Worm (Caenorhabditis elegans) whole organism, L2 larva: ENCODE measurements around the gene F43C11.8.

Experiments
- C34F6.9 ChIP-seq: fragments of 150-350 bp; optimal IDR thresholded peaks from 2 replicates; lab custom pipeline; 2014; ENCODE audit warnings: missing biosample characterization, missing genetic modification characterization
- F13H6.1 ChIP-seq: sonication (generic microtip); optimal IDR thresholded peaks from 2 replicates; lab custom pipeline; 2016; ENCODE audit warnings: missing genetic modification characterization, missing compliant biosample characterization
- R02D3.7 ChIP-seq: fragments of 150-350 bp; optimal IDR thresholded peaks from 2 replicates; lab custom pipeline; 2014; ENCODE audit warnings: missing biosample characterization, missing genetic modification characterization
- ZK546.5 ChIP-seq: sonication (generic microtip); optimal IDR thresholded peaks from 2 replicates; lab custom pipeline; 2017; ENCODE audit warnings: missing biosample characterization, missing genetic modification characterization
- alr-1 ChIP-seq: fragments of 150-350 bp; optimal IDR thresholded peaks from 2 replicates; lab custom pipeline; 2014; ENCODE audit warnings: missing biosample characterization, missing genetic modification characterization
- aly-2 ChIP-seq: fragments of 150-350 bp; optimal IDR thresholded peaks from 2 replicates; lab custom pipeline; 2014; ENCODE audit warnings: missing biosample characterization, missing genetic modification characterization
- ama-1 ChIP-seq: fragments of 150-350 bp; optimal IDR thresholded peaks from 2 replicates; lab custom pipeline; 2018; ENCODE audit warnings: inconsistent platforms
- blmp-1 ChIP-seq: sonication (generic microtip); optimal IDR thresholded peaks from 2 replicates; lab custom pipeline; 2017; ENCODE audit warnings: missing genetic modification characterization, mild to moderate bottlenecking, missing compliant biosample characterization, antibody characterized with exemption, moderate library complexity; ENCODE audit not compliant: insufficient read depth
- crh-2 ChIP-seq: sonication (generic microtip); optimal IDR thresholded peaks from 2 replicates; lab custom pipeline; 2017; ENCODE audit warnings: missing biosample characterization, missing genetic modification characterization
- egl-27 ChIP-seq: sonication (generic microtip); optimal IDR thresholded peaks from 3 replicates; lab custom pipeline; 2017; ENCODE audit warnings: missing biosample characterization, missing genetic modification reagents, missing genetic modification characterization
- elt-1 ChIP-seq: fragments of 150-350 bp; optimal IDR thresholded peaks from 2 replicates; lab custom pipeline; 2014; ENCODE audit warnings: missing biosample characterization, missing genetic modification characterization
- fos-1 ChIP-seq: fragments of 150-350 bp; optimal IDR thresholded peaks from 2 replicates; lab custom pipeline; 2014; ENCODE audit warnings: missing biosample characterization, missing genetic modification characterization
- gmeb-1 ChIP-seq: fragments of 150-350 bp; optimal IDR thresholded peaks from 2 replicates; lab custom pipeline; 2014; ENCODE audit warnings: missing biosample characterization, missing genetic modification characterization
- lin-11 ChIP-seq: fragments of 150-350 bp; sonication (generic microtip); optimal IDR thresholded peaks from 2 replicates; lab custom pipeline; 2014; ENCODE audit warnings: missing biosample characterization, missing genetic modification characterization, inconsistent platforms, mixed read lengths
- lin-13 ChIP-seq: fragments of 150-350 bp; optimal IDR thresholded peaks from 2 replicates; lab custom pipeline; 2014; ENCODE audit warnings: missing biosample characterization, missing genetic modification reagents, missing genetic modification characterization
- lin-39 ChIP-seq: fragments of 150-350 bp; optimal IDR thresholded peaks from 2 replicates; lab custom pipeline; 2014; ENCODE audit warnings: missing biosample characterization, missing genetic modification reagents, missing genetic modification characterization
- lsy-2 ChIP-seq, 2 experiments: fragments of 150-350 bp in 1 of 2; sonication (generic microtip) in 1 of 2; optimal IDR thresholded peaks; 2 replicates each; lab custom pipeline; 2014 to 2017; ENCODE audit warnings: missing biosample characterization in 2 of 2, missing genetic modification characterization in 2 of 2
- mbf-1 ChIP-seq: sonication (generic microtip); optimal IDR thresholded peaks from 2 replicates; lab custom pipeline; 2017; ENCODE audit warnings: missing biosample characterization, missing genetic modification characterization
- mdl-1 ChIP-seq, 2 experiments: fragments of 150-350 bp in 1 of 2; sonication (generic microtip) in 1 of 2; optimal IDR thresholded peaks; 2 replicates each; lab custom pipeline; 2017; ENCODE audit warnings: missing biosample characterization in 2 of 2, missing genetic modification characterization in 2 of 2
- nhr-10 ChIP-seq: sonication (generic microtip); optimal IDR thresholded peaks from 2 replicates; lab custom pipeline; 2017; ENCODE audit warnings: missing biosample characterization, missing genetic modification characterization
- nhr-11 ChIP-seq: fragments of 150-350 bp; optimal IDR thresholded peaks from 2 replicates; lab custom pipeline; 2014; ENCODE audit warnings: missing biosample characterization, missing genetic modification characterization
- nhr-12 ChIP-seq: fragments of 150-350 bp; optimal IDR thresholded peaks from 2 replicates; lab custom pipeline; 2014; ENCODE audit warnings: missing biosample characterization, missing genetic modification characterization
- nhr-129 ChIP-seq: fragments of 150-350 bp; optimal IDR thresholded peaks from 2 replicates; lab custom pipeline; 2014; ENCODE audit warnings: missing biosample characterization, missing genetic modification characterization
- nhr-21 ChIP-seq: fragments of 150-350 bp; optimal IDR thresholded peaks from 2 replicates; lab custom pipeline; 2014; ENCODE audit warnings: missing biosample characterization, missing genetic modification characterization
- nhr-237 ChIP-seq: fragments of 150-350 bp; optimal IDR thresholded peaks from 2 replicates; lab custom pipeline; 2014; ENCODE audit warnings: missing biosample characterization, missing genetic modification characterization
- peb-1 ChIP-seq: fragments of 150-350 bp; optimal IDR thresholded peaks from 2 replicates; lab custom pipeline; 2014; ENCODE audit warnings: missing biosample characterization, missing genetic modification characterization
- sem-4 ChIP-seq: fragments of 150-350 bp; optimal IDR thresholded peaks from 2 replicates; lab custom pipeline; 2014; ENCODE audit warnings: missing biosample characterization, missing genetic modification reagents, missing genetic modification characterization
- skn-1 ChIP-seq: sonication (generic microtip); optimal IDR thresholded peaks from 2 replicates; lab custom pipeline; 2017; ENCODE audit warnings: missing biosample characterization, missing genetic modification characterization
- sma-3 ChIP-seq: sonication (generic microtip); optimal IDR thresholded peaks from 2 replicates; lab custom pipeline; 2016; ENCODE audit warnings: missing genetic modification reagents, missing genetic modification characterization, missing compliant biosample characterization
- unc-39 ChIP-seq: fragments of 150-350 bp; optimal IDR thresholded peaks from 2 replicates; lab custom pipeline; 2014; ENCODE audit warnings: missing biosample characterization, missing genetic modification characterization
- unc-62 ChIP-seq: fragments of 150-350 bp; optimal IDR thresholded peaks from 2 replicates; lab custom pipeline; 2014; ENCODE audit warnings: missing biosample characterization, missing genetic modification reagents, missing genetic modification characterization
- ztf-4 ChIP-seq: fragments of 150-350 bp; optimal IDR thresholded peaks from 2 replicates; lab custom pipeline; 2014; ENCODE audit warnings: missing biosample characterization, missing genetic modification characterization

The F43C11.8 gene

ce11 chrII:2289441-2289840 lies 42.9 kb upstream of the F43C11.8 start (continued):
- no peak for TF ChIP-seq egl-27
- TF ChIP-seq lsy-2 (tag; optimal IDR thresholded peaks at IDR 0.05; lab: Kevin White, UChicago) = peak in 1 of 2 experiments; percentile 20
- peak; percentile 18 for TF ChIP-seq nhr-129 (tag; lab: Kevin White, UChicago)
- no peak for TF ChIP-seq skn-1 (tag; lab: Kevin White, UChicago)
- TF ChIP-seq C34F6.9 = no peak
- no peak for TF ChIP-seq unc-39 (tag; lab: Kevin White, UChicago)
- TF ChIP-seq R02D3.7 (tag; lab: Kevin White, UChicago) = no peak

- TF ChIP-seq egl-27 = no peak
Observed at ce11 chrII:2292027-2292426, 40.3 kb upstream of the F43C11.8 start, which contains the start of gene K09F6.7. Gene K09F6.7 (minus strand): TSS chrII:2292127.

ce11 chrII:2292549-2292948 lies 39.8 kb upstream of the F43C11.8 start:
- TF ChIP-seq fos-1 (tag; lab: Kevin White, UChicago) (peak; percentile 74), nhr-11 (tag; lab: Kevin White, UChicago) (no peak)

ce11 chrII:2295817-2296315 lies 36.5 kb upstream of the F43C11.8 start, which contains the start of gene fbxc-25:
Gene fbxc-25 (minus strand): TSS chrII:2296265.
- no peak for TF ChIP-seq ztf-4 (tag; lab: Kevin White, UChicago)
- no peak for TF ChIP-seq aly-2 (tag; lab: Kevin White, UChicago)
- TF ChIP-seq ama-1 (lab: Kevin White, UChicago) = no peak
- no peak for TF ChIP-seq nhr-12 (tag; lab: Kevin White, UChicago)
- no peak for TF ChIP-seq elt-1 (tag; lab: Kevin White, UChicago)
- TF ChIP-seq blmp-1 (tag; lab: Kevin White, UChicago) = no peak
- TF ChIP-seq gmeb-1 (tag; lab: Kevin White, UChicago) = no peak
- no peak for TF ChIP-seq nhr-11 (tag; lab: Kevin White, UChicago)
- TF ChIP-seq peb-1 (tag; lab: Kevin White, UChicago) = no peak
- no peak for TF ChIP-seq mbf-1
- TF ChIP-seq crh-2 (tag; lab: Kevin White, UChicago) = no peak
- TF ChIP-seq F13H6.1 (tag; lab: Kevin White, UChicago) = no peak
- no peak for TF ChIP-seq nhr-21 (tag; lab: Kevin White, UChicago)
- TF ChIP-seq ZK546.5 = no peak
- TF ChIP-seq mdl-1 (tag; optimal IDR thresholded peaks at IDR 0.05; lab: Kevin White, UChicago) = no peak
- no peak for TF ChIP-seq sma-3 (GFP tag; lab: Kevin White, UChicago)
- no peak for TF ChIP-seq sem-4 (tag; lab: Kevin White, UChicago)
- no peak for TF ChIP-seq nhr-129 (tag; lab: Kevin White, UChicago)
- no peak for TF ChIP-seq nhr-10 (tag; lab: Kevin White, UChicago)
- TF ChIP-seq unc-62 (GFP tag; lab: Kevin White, UChicago) = no peak
- TF ChIP-seq, all 48 proteins: peak for 0

- no peak for TF ChIP-seq F13H6.1 (tag; lab: Kevin White, UChicago)
- TF ChIP-seq lin-13 = no peak
- TF ChIP-seq C34F6.9 = no peak
- no peak for TF ChIP-seq gmeb-1 (tag; lab: Kevin White, UChicago)
- no peak for TF ChIP-seq peb-1 (tag; lab: Kevin White, UChicago)
Observed at ce11 chrII:2298742-2299141, 33.6 kb upstream of the F43C11.8 start, which contains the start of gene B0281.4. Gene B0281.4 (minus strand): TSS chrII:2298842.

- TF ChIP-seq lin-11 (no peak), fos-1 (tag; lab: Kevin White, UChicago) (no peak), nhr-237 (tag; lab: Kevin White, UChicago) (no peak), unc-62 (GFP tag; lab: Kevin White, UChicago) (no peak), alr-1 (tag; lab: Kevin White, UChicago) (no peak), lin-39 (no peak)
Observed at ce11 chrII:2300861-2301260, 31.5 kb upstream of the F43C11.8 start, which contains the start of gene B0281.5. Gene B0281.5 (minus strand): TSS chrII:2300961.
